Worm (Caenorhabditis elegans) whole organism, L3 larva: ENCODE measurements around the gene pqn-15.

Experiments used
- R02D3.7 ChIP-seq: fragments of 150-350 bp; optimal IDR thresholded peaks from 2 replicates; lab custom pipeline; 2014; ENCODE audit warnings: missing biosample characterization, missing genetic modification characterization
- ZK546.5 ChIP-seq: sonication (generic microtip); optimal IDR thresholded peaks from 2 replicates; lab custom pipeline; 2017; ENCODE audit warnings: missing biosample characterization, missing genetic modification characterization
- aly-2 ChIP-seq: fragments of 150-350 bp; optimal IDR thresholded peaks from 2 replicates; lab custom pipeline; 2014; ENCODE audit warnings: missing biosample characterization, missing genetic modification characterization
- ama-1 ChIP-seq: fragments of 150-350 bp; optimal IDR thresholded peaks from 2 replicates; lab custom pipeline; 2018
- ceh-16 ChIP-seq: sonication (generic microtip); optimal IDR thresholded peaks from 2 replicates; lab custom pipeline; 2017; ENCODE audit warnings: missing biosample characterization, missing genetic modification characterization
- ceh-82 ChIP-seq: fragments of 150-350 bp; optimal IDR thresholded peaks from 2 replicates; lab custom pipeline; 2014; ENCODE audit warnings: missing biosample characterization, missing genetic modification characterization
- ceh-9 ChIP-seq: sonication (generic microtip); optimal IDR thresholded peaks from 2 replicates; lab custom pipeline; 2018; ENCODE audit warnings: missing biosample characterization, missing genetic modification characterization
- daf-12 ChIP-seq: fragments of 150-350 bp; optimal IDR thresholded peaks from 2 replicates; lab custom pipeline; 2014; ENCODE audit warnings: missing biosample characterization, missing genetic modification reagents, missing genetic modification characterization
- egl-27 ChIP-seq: sonication (generic microtip); optimal IDR thresholded peaks from 4 replicates; lab custom pipeline; 2017; ENCODE audit warnings: missing biosample characterization, missing genetic modification reagents, missing genetic modification characterization
- egl-5 ChIP-seq: fragments of 150-350 bp; optimal IDR thresholded peaks from 2 replicates; lab custom pipeline; 2017; ENCODE audit warnings: missing biosample characterization, missing genetic modification reagents, missing genetic modification characterization, inconsistent platforms
- elt-1 ChIP-seq: fragments of 150-350 bp; optimal IDR thresholded peaks from 2 replicates; lab custom pipeline; 2014; ENCODE audit warnings: missing biosample characterization, missing genetic modification characterization
- elt-2 ChIP-seq: sonication (generic microtip); optimal IDR thresholded peaks from 2 replicates; lab custom pipeline; 2016; ENCODE audit warnings: missing genetic modification reagents, mild to moderate bottlenecking, missing genetic modification characterization, missing compliant biosample characterization
- elt-3 ChIP-seq, 3 experiments: fragments of 150-350 bp in 1 of 3; sonication (generic microtip) in 2 of 3; optimal IDR thresholded peaks; 2 replicates in 2 of 3; 4 replicates in 1 of 3; lab custom pipeline; 2014 to 2017; ENCODE audit warnings: missing biosample characterization in 3 of 3, missing genetic modification characterization in 3 of 3
- eor-1 ChIP-seq, 2 experiments: fragments of 150-350 bp; optimal IDR thresholded peaks; 2 replicates each; lab custom pipeline; 2014 to 2018; ENCODE audit warnings: missing biosample characterization in 2 of 2, missing genetic modification characterization in 2 of 2
- fkh-10 ChIP-seq: sonication (generic microtip); optimal IDR thresholded peaks from 2 replicates; lab custom pipeline; 2017; ENCODE audit warnings: missing biosample characterization, missing genetic modification reagents, missing genetic modification characterization
- fkh-2 ChIP-seq: fragments of 150-350 bp; optimal IDR thresholded peaks from 2 replicates; lab custom pipeline; 2014; ENCODE audit warnings: missing biosample characterization, missing genetic modification reagents, missing genetic modification characterization
- fos-1 ChIP-seq: fragments of 150-350 bp; optimal IDR thresholded peaks from 2 replicates; lab custom pipeline; 2014; ENCODE audit warnings: missing biosample characterization, missing genetic modification characterization
- hmg-11 ChIP-seq: sonication (generic microtip); optimal IDR thresholded peaks from 2 replicates; lab custom pipeline; 2016; ENCODE audit warnings: missing genetic modification characterization, missing compliant biosample characterization
- jun-1 ChIP-seq: fragments of 150-350 bp; optimal IDR thresholded peaks from 2 replicates; lab custom pipeline; 2014; ENCODE audit warnings: missing biosample characterization, missing genetic modification reagents, missing genetic modification characterization
- lin-15B ChIP-seq: fragments of 150-350 bp; optimal IDR thresholded peaks from 2 replicates; lab custom pipeline; 2014; ENCODE audit warnings: missing biosample characterization, missing genetic modification characterization
- lin-39 ChIP-seq: fragments of 150-350 bp; optimal IDR thresholded peaks from 2 replicates; lab custom pipeline; 2018; ENCODE audit warnings: missing biosample characterization, missing genetic modification reagents, missing genetic modification characterization
- mdl-1 ChIP-seq: fragments of 150-350 bp; optimal IDR thresholded peaks from 2 replicates; lab custom pipeline; 2014; ENCODE audit warnings: missing biosample characterization, missing genetic modification characterization
- mml-1 ChIP-seq: fragments of 150-350 bp; sonication (generic microtip); optimal IDR thresholded peaks from 3 replicates; lab custom pipeline; 2014; ENCODE audit warnings: missing biosample characterization, missing genetic modification characterization
- nfya-1 ChIP-seq: sonication (generic microtip); optimal IDR thresholded peaks from 2 replicates; lab custom pipeline; 2017; ENCODE audit warnings: missing genetic modification characterization, mild to moderate bottlenecking, missing compliant biosample characterization, antibody characterized with exemption, moderate library complexity; ENCODE audit not compliant: insufficient read depth
- nhr-11 ChIP-seq: fragments of 150-350 bp; optimal IDR thresholded peaks from 2 replicates; lab custom pipeline; 2014; ENCODE audit warnings: missing biosample characterization, missing genetic modification characterization
- nhr-12 ChIP-seq: fragments of 150-350 bp; optimal IDR thresholded peaks from 2 replicates; lab custom pipeline; 2014; ENCODE audit warnings: missing biosample characterization, missing genetic modification characterization
- nhr-23 ChIP-seq: fragments of 150-350 bp; optimal IDR thresholded peaks from 2 replicates; lab custom pipeline; 2014; ENCODE audit warnings: missing biosample characterization, missing genetic modification reagents, missing genetic modification characterization
- nhr-237 ChIP-seq: fragments of 150-350 bp; optimal IDR thresholded peaks from 2 replicates; lab custom pipeline; 2014; ENCODE audit warnings: missing biosample characterization, missing genetic modification characterization
- nhr-25 ChIP-seq: sonication (generic microtip); optimal IDR thresholded peaks from 2 replicates; lab custom pipeline; 2017; ENCODE audit warnings: missing biosample characterization, missing genetic modification characterization
- nhr-28 ChIP-seq: fragments of 150-350 bp; optimal IDR thresholded peaks from 2 replicates; lab custom pipeline; 2014; ENCODE audit warnings: missing biosample characterization, missing genetic modification characterization
- nhr-43 ChIP-seq: sonication (generic microtip); optimal IDR thresholded peaks from 2 replicates; lab custom pipeline; 2016; ENCODE audit warnings: mild to moderate bottlenecking, missing genetic modification characterization, missing compliant biosample characterization; ENCODE audit not compliant: poor library complexity, severe bottlenecking
- nhr-67 ChIP-seq: fragments of 150-350 bp; optimal IDR thresholded peaks from 2 replicates; lab custom pipeline; 2014; ENCODE audit warnings: missing biosample characterization, missing genetic modification characterization
- nhr-76 ChIP-seq: fragments of 150-350 bp; sonication (generic microtip); optimal IDR thresholded peaks from 5 replicates; lab custom pipeline; 2014; ENCODE audit warnings: missing biosample characterization, missing genetic modification characterization
- nhr-77 ChIP-seq: fragments of 150-350 bp; optimal IDR thresholded peaks from 2 replicates; lab custom pipeline; 2014; ENCODE audit warnings: missing biosample characterization, missing genetic modification characterization
- pha-4 ChIP-seq: fragments of 150-350 bp; optimal IDR thresholded peaks from 2 replicates; lab custom pipeline; 2014; ENCODE audit warnings: missing biosample characterization, missing genetic modification reagents, missing genetic modification characterization
- pqm-1 ChIP-seq: fragments of 150-350 bp; optimal IDR thresholded peaks from 2 replicates; lab custom pipeline; 2017; ENCODE audit warnings: missing biosample characterization, missing genetic modification characterization, inconsistent platforms
- sea-2 ChIP-seq: fragments of 150-350 bp; sonication (generic microtip); optimal IDR thresholded peaks from 4 replicates; lab custom pipeline; 2014; ENCODE audit warnings: missing biosample characterization, missing genetic modification reagents, missing genetic modification characterization
- snpc-4 ChIP-seq: fragments of 150-350 bp; optimal IDR thresholded peaks from 2 replicates; lab custom pipeline; 2014; ENCODE audit warnings: missing biosample characterization, missing genetic modification characterization
- tbx-2 ChIP-seq: sonication (generic microtip); optimal IDR thresholded peaks from 2 replicates; lab custom pipeline; 2016; ENCODE audit warnings: mild to moderate bottlenecking, missing genetic modification characterization, missing compliant biosample characterization
- unc-39 ChIP-seq: sonication (generic microtip); optimal IDR thresholded peaks from 4 replicates; lab custom pipeline; 2017; ENCODE audit warnings: missing biosample characterization, missing genetic modification characterization
- unc-62 ChIP-seq: fragments of 150-350 bp; sonication (generic microtip); optimal IDR thresholded peaks from 4 replicates; lab custom pipeline; 2014; ENCODE audit warnings: missing biosample characterization, missing genetic modification reagents, missing genetic modification characterization
- zag-1 ChIP-seq: fragments of 150-350 bp; optimal IDR thresholded peaks from 2 replicates; lab custom pipeline; 2014; ENCODE audit warnings: missing biosample characterization, missing genetic modification characterization
- ztf-11 ChIP-seq: fragments of 150-350 bp; optimal IDR thresholded peaks from 2 replicates; lab custom pipeline; 2014; ENCODE audit warnings: missing biosample characterization, missing genetic modification characterization
- ztf-4 ChIP-seq: fragments of 150-350 bp; optimal IDR thresholded peaks from 2 replicates; lab custom pipeline; 2014; ENCODE audit warnings: missing biosample characterization, missing genetic modification characterization

pqn-15 gene

DNA sequence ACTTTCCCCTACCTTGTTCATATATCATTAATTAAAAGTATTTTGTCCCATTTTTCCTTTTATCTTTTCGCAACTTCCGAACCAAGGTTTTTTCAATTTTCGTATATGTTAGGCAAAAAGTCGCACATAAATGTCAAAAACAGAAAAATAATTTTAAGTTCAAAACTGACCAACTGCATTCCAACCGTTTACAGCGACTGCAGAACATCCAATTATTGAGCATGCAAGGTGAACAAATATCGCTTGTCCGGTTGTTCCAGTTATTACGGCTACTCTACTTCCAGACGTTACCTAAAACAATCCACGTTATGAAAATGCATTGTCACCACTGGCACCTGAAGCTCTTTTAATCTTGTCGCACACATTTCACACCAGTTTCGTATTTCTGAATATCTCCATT is 33.1 kb downstream of the pqn-15 start, which contains the start of gene C52B9.10:
C52B9.10 (plus strand) TSS at position 301 of the 400 bp plus-strand sequence.
- TF ChIP-seq nhr-25 (no peak), sea-2 (GFP tag; lab: Kevin White, UChicago) (no peak), elt-3 (tag; optimal IDR thresholded peaks at IDR 0.05; lab: Kevin White, UChicago) (no peak), ceh-9 (tag; lab: Kevin White, UChicago) (no peak), fos-1 (tag; lab: Kevin White, UChicago) (no peak), lin-39 (no peak), unc-62 (GFP tag; lab: Kevin White, UChicago) (no peak), mdl-1 (tag; lab: Kevin White, UChicago) (no peak), nhr-77 (tag; lab: Kevin White, UChicago) (no peak), daf-12 (tag; lab: Kevin White, UChicago) (no peak), nhr-76 (tag; lab: Kevin White, UChicago) (no peak), eor-1 (tag; optimal IDR thresholded peaks at IDR 0.05; lab: Kevin White, UChicago) (no peak), nhr-23 (no peak)

DNA sequence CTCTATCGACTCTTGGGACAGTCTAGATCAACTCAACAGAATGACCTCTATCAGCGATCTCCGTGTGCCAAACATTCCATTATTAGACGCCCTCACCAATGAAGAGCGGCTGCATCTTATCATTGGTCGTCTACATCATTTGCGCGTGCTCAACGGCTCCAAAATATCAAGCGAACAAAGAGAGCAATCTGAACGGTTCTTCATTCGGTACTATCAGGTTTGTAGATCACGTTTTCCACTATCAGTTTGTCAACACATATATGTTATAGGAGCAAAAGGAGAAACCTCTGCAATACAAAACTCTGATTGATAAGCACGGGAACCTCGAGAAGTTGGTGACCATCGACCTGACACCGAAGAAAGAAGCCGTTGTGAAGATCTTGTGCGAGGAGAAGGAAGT is 38.4 kb downstream of the pqn-15 start:
- TF ChIP-seq nfya-1, result peak; percentile 12
- TF ChIP-seq elt-2 (tag; lab: Kevin White, UChicago), result peak; percentile 57
- TF ChIP-seq ZK546.5 (tag; lab: Kevin White, UChicago), result no peak
- TF ChIP-seq pqm-1 (tag; lab: Kevin White, UChicago), result peak; percentile 80
- TF ChIP-seq tbx-2 (tag; lab: Kevin White, UChicago), result no peak
- TF ChIP-seq egl-5 (tag; lab: Kevin White, UChicago), result no peak
- no peak for TF ChIP-seq nhr-43 (tag; lab: Kevin White, UChicago)
- TF ChIP-seq, all 47 proteins: peak for 3

DNA sequence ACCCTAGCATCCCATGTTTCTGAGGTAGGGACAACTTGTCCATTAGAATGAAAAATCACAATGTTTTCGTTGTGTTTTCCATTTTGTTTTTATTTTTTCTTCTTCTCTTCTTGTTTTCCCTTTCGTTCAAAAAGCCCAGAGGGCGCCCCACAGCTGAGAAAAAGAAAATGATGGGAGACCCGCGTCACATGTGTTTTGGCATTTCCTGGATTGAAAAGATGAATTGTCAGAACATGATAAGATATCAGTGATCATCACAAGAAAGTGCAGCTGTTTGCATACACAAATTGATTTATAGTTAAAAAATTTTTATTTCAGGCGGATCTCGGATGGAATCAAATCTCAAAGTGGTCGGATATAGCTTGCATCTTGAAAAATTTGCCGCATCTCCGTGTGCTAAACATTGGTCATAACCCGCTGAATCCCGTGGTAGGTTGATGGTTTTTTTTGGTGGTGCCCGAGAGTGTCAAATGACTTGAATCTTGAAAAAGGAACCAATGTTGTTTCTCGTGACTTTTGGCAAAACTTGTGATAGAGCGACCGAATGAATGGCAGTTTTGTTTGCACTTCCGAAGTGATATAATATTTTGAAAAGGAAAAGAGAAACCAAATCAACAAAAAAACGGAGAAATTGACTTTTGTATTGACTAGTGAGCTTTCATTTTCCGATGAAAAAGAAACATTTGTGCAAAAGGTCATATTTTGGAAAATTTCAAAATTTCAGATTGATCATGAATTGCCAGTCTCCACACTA is 40.4 kb downstream of the pqn-15 start:
- TF ChIP-seq egl-27 (tag; lab: Kevin White, UChicago), result no peak
- TF ChIP-seq pha-4, result peak; percentile 57

DNA sequence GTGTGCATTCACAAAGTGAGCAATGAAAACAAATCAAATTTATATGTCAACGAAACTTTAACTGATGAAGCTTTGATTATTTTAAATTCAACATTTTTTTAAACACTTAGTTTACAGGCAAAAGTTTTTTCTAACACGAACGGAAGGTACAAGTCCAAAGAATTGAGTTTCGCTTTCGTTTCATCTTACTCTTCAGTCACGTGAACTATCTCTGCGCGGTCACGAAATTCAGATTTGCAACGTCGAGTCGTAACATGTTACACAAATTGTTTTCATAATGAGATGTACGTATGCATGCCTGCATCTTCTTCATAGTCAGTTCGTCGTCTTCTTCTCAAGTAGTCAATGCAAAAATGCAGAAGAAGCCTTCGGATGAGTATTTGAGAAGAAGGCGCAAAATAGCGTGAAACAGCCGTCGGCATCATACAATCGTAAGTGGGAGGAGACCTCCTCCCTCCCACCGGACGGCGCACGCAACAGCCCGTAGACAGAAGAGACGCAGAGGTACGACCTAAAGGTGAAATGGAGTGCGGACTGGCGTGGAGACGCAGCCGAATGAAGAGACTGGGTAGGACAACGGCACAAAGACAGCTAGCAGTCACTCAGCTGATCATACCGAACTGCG is 41.4 kb downstream of the pqn-15 start, which contains the start of gene coel-1:
coel-1 (plus strand) TSS at position 381 of the 625 bp plus-strand sequence.
- TF ChIP-seq jun-1 (tag; lab: Kevin White, UChicago), result no peak
- TF ChIP-seq fkh-10 (GFP tag; lab: Kevin White, UChicago), result no peak
- no peak for TF ChIP-seq zag-1 (tag; lab: Kevin White, UChicago)
- peak; percentile 41 for TF ChIP-seq elt-2 (tag; lab: Kevin White, UChicago)
- no peak for TF ChIP-seq lin-15B (tag; lab: Kevin White, UChicago)
- no peak for TF ChIP-seq fos-1 (tag; lab: Kevin White, UChicago)
- peak; percentile 13 for TF ChIP-seq snpc-4 (tag; lab: Kevin White, UChicago)
- TF ChIP-seq pha-4, result peak; percentile 60
- no peak for TF ChIP-seq ztf-11 (tag; lab: Kevin White, UChicago)
- TF ChIP-seq nhr-77 (tag; lab: Kevin White, UChicago), result no peak
- no peak for TF ChIP-seq elt-1 (tag; lab: Kevin White, UChicago)
- peak; percentile 12 for TF ChIP-seq egl-27 (tag; lab: Kevin White, UChicago)
- no peak for TF ChIP-seq fkh-2 (tag; lab: Kevin White, UChicago)
- TF ChIP-seq nhr-237 (tag; lab: Kevin White, UChicago), result no peak
- no peak for TF ChIP-seq tbx-2 (tag; lab: Kevin White, UChicago)
- no peak for TF ChIP-seq ceh-16 (tag; lab: Kevin White, UChicago)
- no peak for TF ChIP-seq ZK546.5 (tag; lab: Kevin White, UChicago)
- no peak for TF ChIP-seq elt-3 (tag; optimal IDR thresholded peaks at IDR 0.05; lab: Kevin White, UChicago)
- TF ChIP-seq mml-1 (tag; lab: Kevin White, UChicago), result peak; percentile 3
- TF ChIP-seq ceh-9 (tag; lab: Kevin White, UChicago), result no peak
- TF ChIP-seq ztf-4 (tag; lab: Kevin White, UChicago), result no peak
- TF ChIP-seq nhr-67, result no peak
- no peak for TF ChIP-seq daf-12 (tag; lab: Kevin White, UChicago)
- no peak for TF ChIP-seq ceh-82 (tag; lab: Kevin White, UChicago)
- TF ChIP-seq unc-39 (tag; lab: Kevin White, UChicago), result no peak
- TF ChIP-seq ama-1 (lab: Kevin White, UChicago), result no peak
- TF ChIP-seq lin-39, result peak; percentile 72
- TF ChIP-seq nhr-23, result no peak
- no peak for TF ChIP-seq R02D3.7 (tag; lab: Kevin White, UChicago)
- TF ChIP-seq pqm-1 (tag; lab: Kevin White, UChicago), result peak; percentile 42
- peak; percentile 63 for TF ChIP-seq nfya-1
- TF ChIP-seq nhr-43 (tag; lab: Kevin White, UChicago), result no peak
- no peak for TF ChIP-seq sea-2 (GFP tag; lab: Kevin White, UChicago)
- no peak for TF ChIP-seq aly-2 (tag; lab: Kevin White, UChicago)
- no peak for TF ChIP-seq nhr-11 (tag; lab: Kevin White, UChicago)
- TF ChIP-seq nhr-12 (tag; lab: Kevin White, UChicago), result no peak
- TF ChIP-seq nhr-28 (tag; lab: Kevin White, UChicago), result no peak
- TF ChIP-seq hmg-11, result peak; percentile 64
